Worm (Caenorhabditis elegans) whole organism, L4 larva: ENCODE measurements around the gene ain-1.

Source experiments
- F26F4.8 ChIP-seq: fragments of 200-800 bp; sonication (Bioruptor generic); conservative IDR thresholded peaks from 2 replicates; pipeline ENCODE4 v1.3.6; 2022; ENCODE audit warnings: missing genetic modification characterization, missing compliant biosample characterization
- Y105C5A.15 ChIP-seq: fragments of 200-800 bp; sonication (Bioruptor generic); IDR thresholded peaks from 2 replicates; pipeline ENCODE4 v1.3.6; 2022; ENCODE audit warnings: missing genetic modification characterization, missing compliant biosample characterization
- aha-1 ChIP-seq: fragments of 150-350 bp; peaks from one replicate; lab custom pipeline; 2014; ENCODE audit warnings: missing biosample characterization, missing genetic modification characterization
- ama-1 ChIP-seq: fragments of 150-350 bp; optimal IDR thresholded peaks from 2 replicates; lab custom pipeline; 2014; ENCODE audit warnings: inconsistent platforms, mixed read lengths
- arid-1 ChIP-seq: fragments of 200-800 bp; sonication (Bioruptor generic); conservative IDR thresholded peaks from 2 replicates; pipeline ENCODE4 v1.3.6; 2022; ENCODE audit warnings: missing genetic modification reagents, missing genetic modification characterization, missing compliant biosample characterization
- attf-4 ChIP-seq: sonication (generic microtip); optimal IDR thresholded peaks from 3 replicates; lab custom pipeline; 2017; ENCODE audit warnings: missing biosample characterization, missing genetic modification characterization
- ceh-20 ChIP-seq: fragments of 200-800 bp; sonication (Bioruptor generic); IDR thresholded peaks from 2 replicates; pipeline ENCODE4 v1.3.6; 2022; ENCODE audit warnings: missing genetic modification reagents, missing genetic modification characterization, missing compliant biosample characterization
- ceh-28 ChIP-seq: fragments of 150-350 bp; optimal IDR thresholded peaks from 2 replicates; lab custom pipeline; 2014; ENCODE audit warnings: missing biosample characterization, missing genetic modification reagents, missing genetic modification characterization
- ceh-82 ChIP-seq: sonication (generic microtip); optimal IDR thresholded peaks from 2 replicates; lab custom pipeline; 2017; ENCODE audit warnings: missing biosample characterization, missing genetic modification characterization
- ces-1 ChIP-seq: fragments of 150-350 bp; sonication (generic microtip); optimal IDR thresholded peaks from 4 replicates; lab custom pipeline; 2014; ENCODE audit warnings: missing biosample characterization, missing genetic modification reagents, missing genetic modification characterization
- cey-2 ChIP-seq: sonication (generic microtip); optimal IDR thresholded peaks from 3 replicates; lab custom pipeline; 2017; ENCODE audit warnings: missing genetic modification characterization, mild to moderate bottlenecking, missing compliant biosample characterization, antibody characterized with exemption, borderline replicate concordance; ENCODE audit not compliant: insufficient read depth
- daf-12 ChIP-seq: fragments of 150-350 bp; optimal IDR thresholded peaks from 2 replicates; lab custom pipeline; 2014; ENCODE audit warnings: missing biosample characterization, missing genetic modification reagents, missing genetic modification characterization
- daf-19 ChIP-seq: fragments of 200-800 bp; sonication (Bioruptor generic); conservative IDR thresholded peaks from 2 replicates; pipeline ENCODE4 v1.3.6; 2022; ENCODE audit warnings: missing genetic modification characterization, missing compliant biosample characterization
- daf-8 ChIP-seq: fragments of 200-800 bp; sonication (Bioruptor generic); IDR thresholded peaks from 2 replicates; pipeline ENCODE4 v1.3.6; 2022; ENCODE audit warnings: missing genetic modification characterization, missing compliant biosample characterization
- dmd-6 ChIP-seq: fragments of 200-800 bp; sonication (Bioruptor generic); IDR thresholded peaks from 2 replicates; pipeline ENCODE4 v1.3.6; 2022; ENCODE audit warnings: missing genetic modification reagents, missing genetic modification characterization, missing compliant biosample characterization
- dmd-9 ChIP-seq: fragments of 200-800 bp; sonication (Bioruptor generic); IDR thresholded peaks from 2 replicates; pipeline ENCODE4 v1.3.6; 2022; ENCODE audit warnings: missing genetic modification reagents, missing genetic modification characterization, missing compliant biosample characterization
- dpl-1 ChIP-seq: fragments of 150-350 bp; optimal IDR thresholded peaks from 2 replicates; lab custom pipeline; 2014; ENCODE audit warnings: missing biosample characterization, missing genetic modification reagents, missing genetic modification characterization
- dve-1 ChIP-seq: sonication (generic microtip); optimal IDR thresholded peaks from 2 replicates; lab custom pipeline; 2017; ENCODE audit warnings: antibody characterized with exemption, mild to moderate bottlenecking, missing genetic modification characterization, missing compliant biosample characterization; ENCODE audit not compliant: insufficient read depth
- fkh-10 ChIP-seq: fragments of 150-350 bp; optimal IDR thresholded peaks from 2 replicates; lab custom pipeline; 2014; ENCODE audit warnings: missing biosample characterization, missing genetic modification reagents, missing genetic modification characterization
- gei-8 ChIP-seq: fragments of 200-800 bp; sonication (Bioruptor generic); optimal IDR thresholded peaks from 2 replicates; lab custom pipeline; 2018; ENCODE audit warnings: mild to moderate bottlenecking, missing genetic modification characterization, missing compliant biosample characterization
- hmg-1.1 ChIP-seq: fragments of 200-800 bp; sonication (Bioruptor generic); IDR thresholded peaks from 2 replicates; pipeline ENCODE4 v1.3.6; 2022; ENCODE audit warnings: missing genetic modification reagents, missing genetic modification characterization, missing compliant biosample characterization
- lin-13 ChIP-seq: fragments of 150-350 bp; optimal IDR thresholded peaks from 2 replicates; lab custom pipeline; 2014; ENCODE audit warnings: missing biosample characterization, missing genetic modification reagents, missing genetic modification characterization
- lin-15B ChIP-seq: fragments of 150-350 bp; sonication (generic microtip); optimal IDR thresholded peaks from 3 replicates; lab custom pipeline; 2014; ENCODE audit warnings: missing biosample characterization, missing genetic modification characterization
- lin-29 ChIP-seq: fragments of 200-800 bp; sonication (Bioruptor generic); IDR thresholded peaks from 2 replicates; pipeline ENCODE4 v1.3.6; 2022; ENCODE audit warnings: missing genetic modification reagents, missing genetic modification characterization, missing compliant biosample characterization
- lir-3 ChIP-seq: sonication (generic microtip); optimal IDR thresholded peaks from 2 replicates; lab custom pipeline; 2016; ENCODE audit warnings: mild to moderate bottlenecking, missing genetic modification characterization, missing compliant biosample characterization
- mdl-1 ChIP-seq, 2 experiments: fragments of 150-350 bp in 1 of 2; sonication (generic microtip) in 1 of 2; optimal IDR thresholded peaks; 2 replicates each; lab custom pipeline; 2014 to 2017; ENCODE audit warnings: missing biosample characterization in 2 of 2, missing genetic modification characterization in 2 of 2
- mdt-29 ChIP-seq: fragments of 200-800 bp; sonication (Bioruptor generic); IDR thresholded peaks from 2 replicates; pipeline ENCODE4 v1.3.6; 2022; ENCODE audit warnings: missing genetic modification reagents, missing genetic modification characterization, missing compliant biosample characterization
- mep-1 ChIP-seq: fragments of 150-350 bp; sonication (generic microtip); optimal IDR thresholded peaks from 3 replicates; lab custom pipeline; 2014; ENCODE audit warnings: missing biosample characterization, missing genetic modification characterization
- mes-2 ChIP-seq: sonication (generic microtip); optimal IDR thresholded peaks from 2 replicates; lab custom pipeline; 2016; ENCODE audit warnings: missing genotype, mild to moderate bottlenecking, missing genetic modification characterization, missing compliant biosample characterization; ENCODE audit not compliant: poor library complexity, severe bottlenecking
- nhr-102 ChIP-seq: sonication (generic microtip); optimal IDR thresholded peaks from 2 replicates; lab custom pipeline; 2016; ENCODE audit warnings: mild to moderate bottlenecking, missing genetic modification characterization, moderate library complexity, missing compliant biosample characterization
- nhr-11 ChIP-seq: fragments of 150-350 bp; optimal IDR thresholded peaks from 2 replicates; lab custom pipeline; 2014; ENCODE audit warnings: missing biosample characterization, missing genetic modification characterization
- nhr-28 ChIP-seq: fragments of 150-350 bp; optimal IDR thresholded peaks from 2 replicates; lab custom pipeline; 2014; ENCODE audit warnings: missing biosample characterization, missing genetic modification characterization
- nhr-41 ChIP-seq: fragments of 200-800 bp; sonication (Bioruptor generic); IDR thresholded peaks from 2 replicates; pipeline ENCODE4 v1.3.6; 2022; ENCODE audit warnings: missing genetic modification reagents, missing genetic modification characterization, missing compliant biosample characterization
- nhr-42 ChIP-seq: fragments of 200-800 bp; sonication (Bioruptor generic); IDR thresholded peaks from 2 replicates; pipeline ENCODE4 v1.3.6; 2022; ENCODE audit warnings: missing genetic modification characterization, missing compliant biosample characterization
- nhr-48 ChIP-seq: sonication (generic microtip); optimal IDR thresholded peaks from 2 replicates; lab custom pipeline; 2016; ENCODE audit warnings: mild to moderate bottlenecking, missing genetic modification characterization, missing compliant biosample characterization
- nhr-6 ChIP-seq: fragments of 150-350 bp; optimal IDR thresholded peaks from 2 replicates; lab custom pipeline; 2014; ENCODE audit warnings: missing biosample characterization, missing genetic modification characterization
- nhr-76 ChIP-seq: fragments of 150-350 bp; optimal IDR thresholded peaks from 2 replicates; lab custom pipeline; 2014; ENCODE audit warnings: missing biosample characterization, missing genetic modification characterization
- nhr-77 ChIP-seq: fragments of 150-350 bp; optimal IDR thresholded peaks from 2 replicates; lab custom pipeline; 2014; ENCODE audit warnings: missing biosample characterization, missing genetic modification characterization
- pqm-1 ChIP-seq: sonication (generic microtip); optimal IDR thresholded peaks from 2 replicates; lab custom pipeline; 2017; ENCODE audit warnings: missing biosample characterization, missing genetic modification characterization
- saeg-2 ChIP-seq: fragments of 200-800 bp; sonication (Bioruptor generic); IDR thresholded peaks from 2 replicates; pipeline ENCODE4 v1.3.6; 2022; ENCODE audit warnings: missing genetic modification reagents, missing genetic modification characterization, missing compliant biosample characterization
- set-16 ChIP-seq: fragments of 200-800 bp; sonication (Bioruptor generic); IDR thresholded peaks from 2 replicates; pipeline ENCODE4 v1.3.6; 2022; ENCODE audit warnings: missing genetic modification reagents, missing genetic modification characterization, missing compliant biosample characterization
- snpc-4 ChIP-seq: fragments of 150-350 bp; optimal IDR thresholded peaks from 2 replicates; lab custom pipeline; 2014; ENCODE audit warnings: missing biosample characterization, missing genetic modification characterization
- spr-3 ChIP-seq: fragments of 200-800 bp; sonication (Bioruptor generic); optimal IDR thresholded peaks from 2 replicates; lab custom pipeline; 2018; ENCODE audit warnings: mild to moderate bottlenecking, missing genetic modification characterization, missing compliant biosample characterization
- tag-97 ChIP-seq: fragments of 200-800 bp; sonication (Bioruptor generic); IDR thresholded peaks from 2 replicates; pipeline ENCODE4 v1.3.6; 2022; ENCODE audit warnings: missing genetic modification characterization, missing compliant biosample characterization
- tra-1 ChIP-seq: fragments of 200-800 bp; sonication (Bioruptor generic); IDR thresholded peaks from 2 replicates; pipeline ENCODE4 v1.3.6; 2022; ENCODE audit warnings: missing genetic modification reagents, missing genetic modification characterization, missing compliant biosample characterization
- unc-39 ChIP-seq: sonication (generic microtip); optimal IDR thresholded peaks from 2 replicates; lab custom pipeline; 2017; ENCODE audit warnings: missing biosample characterization, missing genetic modification characterization
- unc-62 ChIP-seq, 3 experiments: fragments of 150-350 bp in 1 of 3; sonication (generic microtip); optimal IDR thresholded peaks in 2 of 3; peaks in 1 of 3; 1 replicate in 1 of 3; 2 replicates in 2 of 3; lab custom pipeline; 2014 to 2017; ENCODE audit warnings: missing biosample characterization in 3 of 3, missing genetic modification characterization in 3 of 3, missing genetic modification reagents in 3 of 3, missing genotype in 1 of 3
- vab-7 ChIP-seq: fragments of 200-800 bp; sonication (Bioruptor generic); IDR thresholded peaks from 2 replicates; pipeline ENCODE4 v1.3.6; 2022; ENCODE audit warnings: missing genetic modification reagents, missing genetic modification characterization, missing compliant biosample characterization
- zag-1 ChIP-seq: fragments of 150-350 bp; optimal IDR thresholded peaks from 2 replicates; lab custom pipeline; 2014; ENCODE audit warnings: missing biosample characterization, missing genetic modification characterization
- zfp-3 ChIP-seq: fragments of 200-800 bp; sonication (Bioruptor generic); conservative IDR thresholded peaks from 2 replicates; pipeline ENCODE4 v1.3.6; 2022; ENCODE audit warnings: missing genetic modification reagents, missing genetic modification characterization, missing compliant biosample characterization
- zip-11 ChIP-seq: fragments of 200-800 bp; sonication (Bioruptor generic); IDR thresholded peaks from 2 replicates; pipeline ENCODE4 v1.3.6; 2022; ENCODE audit warnings: missing genetic modification characterization, missing compliant biosample characterization
- ztf-11 ChIP-seq: fragments of 150-350 bp; optimal IDR thresholded peaks from 2 replicates; lab custom pipeline; 2014; ENCODE audit warnings: missing biosample characterization, missing genetic modification characterization

Gene ain-1

DNA sequence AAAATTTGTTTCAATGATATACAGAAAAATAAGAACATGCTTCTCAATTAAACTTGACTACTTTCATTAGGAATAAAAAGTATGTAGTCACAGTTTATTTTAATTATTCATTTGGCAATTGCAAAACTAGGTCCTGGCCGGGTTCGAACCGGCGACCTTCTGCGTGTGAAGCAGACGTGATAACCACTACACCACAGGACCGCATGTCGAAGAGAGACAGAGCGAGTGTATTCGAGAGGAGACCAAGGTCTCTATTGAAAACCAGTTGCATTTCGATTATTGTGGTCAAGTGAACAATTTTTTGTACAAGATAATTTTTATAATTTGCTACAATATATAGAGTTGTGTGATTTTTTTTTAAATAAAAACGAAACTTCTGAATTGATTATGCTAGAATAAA is 22.4 kb upstream of the ain-1 start (continued):
- TF ChIP-seq spr-3 (peak; percentile 55), aha-1 (peak; percentile 86), tra-1 (GFP tag; lab: Robert Waterston, UW) (peak; percentile 86), daf-8 (no peak), ztf-11 (tag; lab: Kevin White, UChicago) (no peak), hmg-1.1 (GFP tag; lab: Robert Waterston, UW) (peak; percentile 92), nhr-76 (tag; lab: Kevin White, UChicago) (no peak), lin-13 (GFP tag; lab: Kevin White, UChicago) (peak; percentile 28), dmd-9 (GFP tag; lab: Robert Waterston, UW) (peak; percentile 80), ceh-82 (tag; lab: Kevin White, UChicago) (no peak), vab-7 (GFP tag; lab: Robert Waterston, UW) (peak; percentile 92), ceh-20 (GFP tag; lab: Robert Waterston, UW) (peak; percentile 75), gei-8 (GFP tag; lab: Kevin White, UChicago) (no peak), pqm-1 (tag; lab: Kevin White, UChicago) (no peak), F26F4.8 (GFP tag; lab: Robert Waterston, UW) (peak; percentile 75), daf-12 (tag; lab: Kevin White, UChicago) (no peak), tag-97 (GFP tag; lab: Robert Waterston, UW) (no peak), nhr-42 (peak; percentile 84), zfp-3 (GFP tag; lab: Robert Waterston, UW) (0 out of 2 replicates have a peak, but pooled peaks have one; percentile 26), arid-1 (GFP tag; lab: Robert Waterston, UW) (peak; percentile 77; the same call in 1 of the 2 replicates), cey-2 (tag; lab: Kevin White, UChicago) (no peak), attf-4 (tag; lab: Kevin White, UChicago) (no peak), ces-1 (GFP tag; lab: Kevin White, UChicago) (no peak), daf-19 (peak; percentile 77), Y105C5A.15 (GFP tag; lab: Robert Waterston, UW) (peak; percentile 68; the same call in 1 of the 2 replicates), lin-15B (no peak), mdt-29 (GFP tag; lab: Robert Waterston, UW) (peak; percentile 39; the same call in 1 of the 2 replicates), lir-3 (tag; lab: Kevin White, UChicago) (peak; percentile 42), nhr-28 (peak; percentile 24), mdl-1 (tag; optimal IDR thresholded peaks at IDR 0.05; lab: Kevin White, UChicago) (peak in 1 of 2 experiments; percentile 53), unc-39 (tag; lab: Kevin White, UChicago) (no peak), nhr-77 (tag; lab: Kevin White, UChicago) (peak; percentile 55), ama-1 (lab: Kevin White, UChicago) (no peak), nhr-102 (tag; lab: Kevin White, UChicago) (no peak), nhr-11 (tag; lab: Kevin White, UChicago) (peak; percentile 34), zag-1 (tag; lab: Kevin White, UChicago) (no peak), saeg-2 (GFP tag; lab: Robert Waterston, UW) (no peak), nhr-41 (peak; percentile 82; the same call in 1 of the 2 replicates), unc-62 (GFP tag; optimal IDR thresholded peaks at IDR 0.05 in 1 of 2; lab: Kevin White, UChicago) (no peak), unc-62 (tag; optimal IDR thresholded peaks at IDR 0.05; lab: Kevin White, UChicago) (no peak), lin-29 (GFP tag; lab: Robert Waterston, UW) (peak; percentile 73), mes-2 (peak; percentile 89), dpl-1 (GFP tag; lab: Kevin White, UChicago) (peak; percentile 24), dmd-6 (peak; percentile 70), ceh-28 (no peak), dve-1 (tag; lab: Kevin White, UChicago) (no peak), mep-1 (tag; lab: Kevin White, UChicago) (no peak), snpc-4 (tag; lab: Kevin White, UChicago) (peak; percentile 3), zip-11 (GFP tag; lab: Robert Waterston, UW) (0 out of 2 replicates have a peak, but pooled peaks have one; percentile 74), nhr-6 (tag; lab: Kevin White, UChicago) (no peak), set-16 (GFP tag; lab: Robert Waterston, UW) (peak; percentile 25; the same call in 1 of the 2 replicates), fkh-10 (GFP tag; lab: Kevin White, UChicago) (no peak), nhr-48 (peak; percentile 45)
